Worm (Caenorhabditis elegans) whole organism, L2 larva: ENCODE measurements around the gene dhs-18.

Experiments used
- C34F6.9 ChIP-seq: fragments of 150-350 bp; optimal IDR thresholded peaks from 2 replicates; lab custom pipeline; 2014; ENCODE audit warnings: missing biosample characterization, missing genetic modification characterization
- R02D3.7 ChIP-seq: fragments of 150-350 bp; optimal IDR thresholded peaks from 2 replicates; lab custom pipeline; 2014; ENCODE audit warnings: missing biosample characterization, missing genetic modification characterization
- Y55F3AM.14 ChIP-seq: fragments of 200-800 bp; sonication (Bioruptor generic); optimal IDR thresholded peaks from 2 replicates; lab custom pipeline; 2018; ENCODE audit warnings: mild to moderate bottlenecking, missing genetic modification characterization, missing compliant biosample characterization
- aly-2 ChIP-seq: fragments of 150-350 bp; optimal IDR thresholded peaks from 2 replicates; lab custom pipeline; 2014; ENCODE audit warnings: missing biosample characterization, missing genetic modification characterization
- ceh-16 ChIP-seq: fragments of 150-350 bp; optimal IDR thresholded peaks from 2 replicates; lab custom pipeline; 2014; ENCODE audit warnings: missing biosample characterization, missing genetic modification characterization
- egl-27 ChIP-seq: sonication (generic microtip); optimal IDR thresholded peaks from 3 replicates; lab custom pipeline; 2017; ENCODE audit warnings: missing biosample characterization, missing genetic modification reagents, missing genetic modification characterization
- lin-13 ChIP-seq: fragments of 150-350 bp; optimal IDR thresholded peaks from 2 replicates; lab custom pipeline; 2014; ENCODE audit warnings: missing biosample characterization, missing genetic modification reagents, missing genetic modification characterization
- nhr-11 ChIP-seq: fragments of 150-350 bp; optimal IDR thresholded peaks from 2 replicates; lab custom pipeline; 2014; ENCODE audit warnings: missing biosample characterization, missing genetic modification characterization
- nhr-129 ChIP-seq: fragments of 150-350 bp; optimal IDR thresholded peaks from 2 replicates; lab custom pipeline; 2014; ENCODE audit warnings: missing biosample characterization, missing genetic modification characterization
- nhr-21 ChIP-seq: fragments of 150-350 bp; optimal IDR thresholded peaks from 2 replicates; lab custom pipeline; 2014; ENCODE audit warnings: missing biosample characterization, missing genetic modification characterization
- nhr-23 ChIP-seq: fragments of 150-350 bp; optimal IDR thresholded peaks from 2 replicates; lab custom pipeline; 2014; ENCODE audit warnings: missing biosample characterization, missing genetic modification reagents, missing genetic modification characterization
- nhr-237 ChIP-seq: fragments of 150-350 bp; optimal IDR thresholded peaks from 2 replicates; lab custom pipeline; 2014; ENCODE audit warnings: missing biosample characterization, missing genetic modification characterization
- nhr-6 ChIP-seq: fragments of 150-350 bp; optimal IDR thresholded peaks from 2 replicates; lab custom pipeline; 2014; ENCODE audit warnings: missing biosample characterization, missing genetic modification characterization
- snpc-4 ChIP-seq: fragments of 150-350 bp; optimal IDR thresholded peaks from 2 replicates; lab custom pipeline; 2014; ENCODE audit warnings: missing biosample characterization, missing genetic modification characterization
- unc-39 ChIP-seq: fragments of 150-350 bp; optimal IDR thresholded peaks from 2 replicates; lab custom pipeline; 2014; ENCODE audit warnings: missing biosample characterization, missing genetic modification characterization
- unc-55 ChIP-seq: fragments of 150-350 bp; sonication (generic microtip); optimal IDR thresholded peaks from 3 replicates; lab custom pipeline; 2014; ENCODE audit warnings: missing biosample characterization, missing genetic modification reagents, missing genetic modification characterization
- unc-62 ChIP-seq: fragments of 150-350 bp; optimal IDR thresholded peaks from 2 replicates; lab custom pipeline; 2014; ENCODE audit warnings: missing biosample characterization, missing genetic modification reagents, missing genetic modification characterization
- ztf-11 ChIP-seq: sonication (generic microtip); optimal IDR thresholded peaks from 2 replicates; lab custom pipeline; 2017; ENCODE audit warnings: missing biosample characterization, missing genetic modification characterization
- ztf-4 ChIP-seq: fragments of 150-350 bp; optimal IDR thresholded peaks from 2 replicates; lab custom pipeline; 2014; ENCODE audit warnings: missing biosample characterization, missing genetic modification characterization

Gene dhs-18

DNA sequence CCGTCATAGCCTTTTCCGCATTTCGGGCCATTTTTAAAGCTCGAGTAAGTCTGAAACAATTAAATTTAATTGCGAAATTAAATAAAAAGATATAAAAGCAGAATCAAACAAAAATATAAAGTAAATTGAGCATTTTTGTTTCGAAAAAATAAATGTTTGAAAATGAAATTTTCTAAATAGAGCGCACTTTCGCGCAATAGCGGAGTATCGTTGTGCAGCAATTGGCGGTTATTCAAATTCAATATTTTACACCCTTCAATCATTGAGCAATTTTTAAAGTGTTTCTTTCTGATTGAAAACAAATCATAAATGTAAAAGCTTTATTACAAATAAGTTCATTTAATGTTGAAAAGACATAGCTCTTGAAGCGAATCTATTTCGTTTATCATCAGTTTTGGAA lies 46.0 kb downstream of the dhs-18 start, which contains the start of gene isy-1 (continued):
- TF ChIP-seq Y55F3AM.14 (GFP tag; lab: Kevin White, UChicago) (no peak), C34F6.9 (peak; percentile 95), nhr-21 (tag; lab: Kevin White, UChicago) (peak; percentile 50), nhr-129 (peak; percentile 58), nhr-23 (tag; lab: Kevin White, UChicago) (no peak)

DNA sequence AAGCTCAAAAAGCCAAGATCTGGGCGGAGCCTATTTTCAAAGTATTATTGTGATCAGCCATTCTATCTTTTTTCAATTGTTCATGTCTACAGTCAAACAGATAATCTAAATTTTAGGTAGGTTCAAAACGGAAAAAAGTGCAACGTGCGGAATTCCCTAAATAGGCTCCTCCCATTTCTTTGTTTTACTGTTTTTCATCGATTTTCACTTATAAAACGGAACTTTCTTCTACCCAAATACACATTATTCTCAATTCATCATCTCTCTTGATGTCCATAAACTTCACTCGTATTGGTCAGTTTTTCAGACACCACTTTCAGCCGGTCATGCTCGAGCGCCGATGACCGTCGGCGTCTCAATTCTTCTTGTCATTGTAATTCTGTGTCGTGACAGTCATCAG lies 47.8 kb downstream of the dhs-18 start, which contains the start of gene F53B7.7:
Gene F53B7.7, plus strand, starts transcription at position 301 of the 400 bp plus-strand sequence.
- no peak for TF ChIP-seq unc-55
- TF ChIP-seq R02D3.7 = no peak
- no peak for TF ChIP-seq Y55F3AM.14 (GFP tag; lab: Kevin White, UChicago)
- TF ChIP-seq lin-13 (GFP tag; lab: Kevin White, UChicago) = no peak
- no peak for TF ChIP-seq nhr-21 (tag; lab: Kevin White, UChicago)
- no peak for TF ChIP-seq ztf-4 (tag; lab: Kevin White, UChicago)
- no peak for TF ChIP-seq unc-39 (tag; lab: Kevin White, UChicago)
- TF ChIP-seq ztf-11 (tag; lab: Kevin White, UChicago) = no peak
- no peak for TF ChIP-seq nhr-237 (tag; lab: Kevin White, UChicago)
- TF ChIP-seq C34F6.9 = no peak
- no peak for TF ChIP-seq unc-62 (GFP tag; lab: Kevin White, UChicago)
- no peak for TF ChIP-seq egl-27 (tag; lab: Kevin White, UChicago)
- no peak for TF ChIP-seq nhr-6
- no peak for TF ChIP-seq aly-2 (tag; lab: Kevin White, UChicago)
- no peak for TF ChIP-seq nhr-129
- no peak for TF ChIP-seq ceh-16 (tag; lab: Kevin White, UChicago)
- no peak for TF ChIP-seq snpc-4
- TF ChIP-seq nhr-11 (tag; lab: Kevin White, UChicago) = no peak
